Worm (Caenorhabditis elegans): ENCODE results near the gene nlp-50.

nlp-50 gene

DNA sequence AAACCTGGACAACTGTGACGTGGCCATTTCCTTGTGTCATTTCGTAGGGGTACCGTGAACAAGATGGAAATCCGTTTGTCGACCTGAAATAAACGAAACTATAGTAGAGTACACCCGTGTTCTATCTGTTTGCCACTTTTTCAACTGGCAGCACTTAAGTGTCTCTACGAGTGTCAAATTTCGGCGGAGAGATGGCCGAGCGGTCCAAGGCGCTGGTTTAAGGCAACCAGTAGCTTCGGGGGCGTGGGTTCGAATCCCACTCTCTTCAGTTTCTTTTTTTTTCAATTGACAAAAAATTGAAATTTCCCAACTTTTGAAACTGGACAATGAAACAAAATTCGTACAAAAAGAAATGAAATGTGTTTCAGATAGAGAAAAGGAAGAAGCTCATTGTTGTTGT, 43.3 kb upstream of the nlp-50 start (continued):
- TF ChIP-seq sem-4 (tag; optimal IDR thresholded peaks at IDR 0.05) (no peak), snpc-4 (tag; optimal IDR thresholded peaks at IDR 0.05) (peak; percentile 17), lin-11 (tag; optimal IDR thresholded peaks at IDR 0.05) (no peak), aly-2 (tag; optimal IDR thresholded peaks at IDR 0.05) (no peak), gmeb-1 (tag; optimal IDR thresholded peaks at IDR 0.05) (peak; percentile 26), unc-62 (GFP tag; optimal IDR thresholded peaks at IDR 0.05) (no peak), Y55F3AM.14 (GFP tag; optimal IDR thresholded peaks at IDR 0.05) (no peak), peb-1 (tag; optimal IDR thresholded peaks at IDR 0.05) (no peak), blmp-1 (tag; optimal IDR thresholded peaks at IDR 0.05; ENCODE audit: insufficient read depth) (no peak), ztf-1 (GFP tag; conservative IDR thresholded peaks at IDR 0.05) (no peak), lin-13 (GFP tag; optimal IDR thresholded peaks at IDR 0.05) (peak; percentile 14), fos-1 (tag; optimal IDR thresholded peaks at IDR 0.05) (no peak)

DNA sequence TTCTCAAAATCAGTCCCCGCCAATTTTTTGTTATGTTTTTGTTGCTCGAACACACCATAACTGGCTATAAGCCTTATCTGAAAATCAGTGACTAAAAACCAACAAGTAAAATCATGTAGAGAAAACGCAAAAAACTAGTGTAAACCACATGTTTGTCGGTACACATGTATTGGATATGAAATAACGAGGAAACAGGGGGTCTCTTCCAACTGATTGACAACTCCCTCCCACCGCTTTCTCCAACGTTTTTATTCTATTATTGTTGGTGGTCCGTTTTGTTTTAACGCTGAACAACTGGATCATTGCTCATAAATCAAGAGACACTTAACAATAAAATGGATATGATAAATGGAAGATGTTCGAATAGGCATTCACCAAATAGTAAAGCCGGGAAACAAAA, 38.0 kb upstream of the nlp-50 start:
- no peak for TF ChIP-seq mab-5 (tag; optimal IDR thresholded peaks at IDR 0.05)

DNA sequence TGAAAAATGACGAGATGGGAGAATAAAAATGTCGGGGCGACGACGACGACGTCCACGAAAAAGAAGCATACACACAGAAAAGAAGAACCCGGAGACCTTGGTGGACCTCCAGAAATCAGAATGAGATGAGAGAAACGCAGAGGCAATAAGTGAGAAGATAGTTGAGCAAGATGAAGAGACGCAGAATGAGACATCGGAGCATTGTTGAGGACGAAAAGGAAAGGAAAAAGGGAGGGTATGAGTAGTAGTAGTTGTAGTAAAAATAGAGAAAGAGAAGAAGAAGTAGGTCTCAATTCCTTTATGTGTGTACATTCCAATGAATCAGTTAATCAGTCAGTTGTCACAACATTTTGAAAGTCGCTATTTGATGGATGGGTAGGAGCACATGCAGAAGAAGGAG, 35.5 kb upstream of the nlp-50 start, which contains the start of gene T14B4.8:
Gene T14B4.8 (minus strand): TSS at position 60 of the 400 bp plus-strand sequence.
- TF ChIP-seq nhr-129 (tag; optimal IDR thresholded peaks at IDR 0.05) (peak; percentile 18), snpc-4 (tag; optimal IDR thresholded peaks at IDR 0.05) (peak; percentile 4), zag-1 (tag; optimal IDR thresholded peaks at IDR 0.05) (peak; percentile 23), mbf-1 (tag; optimal IDR thresholded peaks at IDR 0.05) (no peak), unc-55 (GFP tag; optimal IDR thresholded peaks at IDR 0.05) (peak; percentile 51), lin-11 (tag; optimal IDR thresholded peaks at IDR 0.05) (no peak), C34F6.9 (tag; optimal IDR thresholded peaks at IDR 0.05) (peak; percentile 45), lsy-2 (tag; optimal IDR thresholded peaks at IDR 0.05) (peak in 1 of 2 experiments; percentile 8)

DNA sequence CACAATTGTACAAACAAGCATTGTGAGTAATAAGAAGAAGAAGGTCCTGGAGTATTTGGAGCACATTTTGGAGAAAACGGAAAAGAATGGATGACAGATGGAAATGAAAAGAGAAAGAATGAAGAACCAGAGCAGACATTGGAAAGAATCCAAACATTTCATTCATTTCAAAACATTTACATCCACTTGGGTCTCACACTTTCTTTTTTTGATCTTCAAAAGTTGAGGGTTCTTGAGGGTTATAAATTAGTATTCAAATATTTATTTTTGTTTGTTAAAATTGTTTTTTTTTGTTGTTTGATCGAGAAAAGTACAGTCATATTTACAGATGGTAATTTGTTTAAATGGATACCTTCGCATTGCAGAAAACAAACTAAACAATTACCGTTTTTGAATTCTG, 31.1 kb upstream of the nlp-50 start, which contains the start of gene T14B4.9:
Gene T14B4.9 (minus strand): TSS at position 101 of the 400 bp plus-strand sequence.
- TF ChIP-seq ama-1 (optimal IDR thresholded peaks at IDR 0.05) (no peak), mbf-1 (tag; optimal IDR thresholded peaks at IDR 0.05) (no peak), crh-2 (tag; optimal IDR thresholded peaks at IDR 0.05) (no peak)

DNA sequence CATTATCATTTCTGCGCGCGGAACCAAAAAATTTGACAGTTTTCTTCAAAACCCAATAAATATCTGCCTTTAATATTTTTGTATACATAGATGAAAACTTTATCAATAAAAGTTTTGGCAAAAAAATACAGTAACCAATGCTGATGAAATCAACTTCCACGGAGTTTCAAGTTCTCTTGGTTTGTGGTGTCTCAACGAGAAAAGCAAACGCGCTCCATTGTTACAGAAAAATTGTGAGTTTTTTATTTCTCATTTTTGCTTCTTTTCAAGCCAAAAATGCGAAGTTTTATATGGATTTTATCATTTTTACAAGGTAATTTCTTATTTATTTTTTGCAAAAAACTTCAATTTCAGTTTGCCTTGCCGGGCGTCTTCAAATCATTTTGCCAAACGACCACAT, 30.2 kb upstream of the nlp-50 start, which contains the start of gene T14B4.3:
Gene T14B4.3 (plus strand): TSS at position 264 of the 400 bp plus-strand sequence.
- TF ChIP-seq mdl-1 (tag; optimal IDR thresholded peaks at IDR 0.05) (no peak), R02D3.7 (tag; optimal IDR thresholded peaks at IDR 0.05) (no peak), nhr-77 (tag; optimal IDR thresholded peaks at IDR 0.05) (no peak), zag-1 (tag; optimal IDR thresholded peaks at IDR 0.05) (no peak), mab-5 (tag; optimal IDR thresholded peaks at IDR 0.05) (no peak), ceh-82 (tag; optimal IDR thresholded peaks at IDR 0.05) (no peak), nhr-12 (tag; optimal IDR thresholded peaks at IDR 0.05) (no peak), skn-1 (tag; optimal IDR thresholded peaks at IDR 0.05) (no peak), F13H6.1 (tag; optimal IDR thresholded peaks at IDR 0.05) (peak; percentile 50), lin-13 (GFP tag; optimal IDR thresholded peaks at IDR 0.05) (peak; percentile 47), sem-4 (tag; optimal IDR thresholded peaks at IDR 0.05) (no peak), nhr-10 (tag; optimal IDR thresholded peaks at IDR 0.05) (no peak), nhr-237 (tag; optimal IDR thresholded peaks at IDR 0.05) (no peak), ztf-1 (GFP tag; conservative IDR thresholded peaks at IDR 0.05) (no peak), peb-1 (tag; optimal IDR thresholded peaks at IDR 0.05) (no peak), ceh-16 (tag; optimal IDR thresholded peaks at IDR 0.05) (no peak), ztf-11 (tag; optimal IDR thresholded peaks at IDR 0.05) (no peak), nhr-25 (tag; optimal IDR thresholded peaks at IDR 0.05) (no peak), lin-11 (tag; optimal IDR thresholded peaks at IDR 0.05) (no peak), lsy-2 (tag; optimal IDR thresholded peaks at IDR 0.05) (peak; percentile 25 to 87), ama-1 (optimal IDR thresholded peaks at IDR 0.05) (no peak), nhr-21 (tag; optimal IDR thresholded peaks at IDR 0.05) (peak; percentile 40), elt-3 (tag; optimal IDR thresholded peaks at IDR 0.05) (no peak), nhr-23 (tag; optimal IDR thresholded peaks at IDR 0.05) (no peak), elt-1 (tag; optimal IDR thresholded peaks at IDR 0.05) (no peak), crh-2 (tag; optimal IDR thresholded peaks at IDR 0.05) (peak; percentile 68), Y55F3AM.14 (GFP tag; optimal IDR thresholded peaks at IDR 0.05) (no peak), dmd-4 (tag; optimal IDR thresholded peaks at IDR 0.05) (no peak), sma-3 (GFP tag; optimal IDR thresholded peaks at IDR 0.05) (peak; percentile 72), egl-27 (tag; optimal IDR thresholded peaks at IDR 0.05) (no peak), alr-1 (tag; optimal IDR thresholded peaks at IDR 0.05) (no peak), nhr-11 (tag; optimal IDR thresholded peaks at IDR 0.05) (no peak), nhr-129 (tag; optimal IDR thresholded peaks at IDR 0.05) (peak; percentile 65), aly-2 (tag; optimal IDR thresholded peaks at IDR 0.05) (no peak), lin-39 (tag; optimal IDR thresholded peaks at IDR 0.05) (no peak), snpc-4 (tag; optimal IDR thresholded peaks at IDR 0.05) (peak; percentile 2), gmeb-1 (tag; optimal IDR thresholded peaks at IDR 0.05) (peak; percentile 66), C34F6.9 (tag; optimal IDR thresholded peaks at IDR 0.05) (peak; percentile 78), fos-1 (tag; optimal IDR thresholded peaks at IDR 0.05) (peak; percentile 29), unc-62 (GFP tag; optimal IDR thresholded peaks at IDR 0.05) (no peak), nhr-6 (tag; optimal IDR thresholded peaks at IDR 0.05) (no peak)

Measured in whole organism, L2 larva.